Fruit fly (Drosophila melanogaster): ENCODE measurements around the gene CG1737.

CG1737 gene

DNA sequence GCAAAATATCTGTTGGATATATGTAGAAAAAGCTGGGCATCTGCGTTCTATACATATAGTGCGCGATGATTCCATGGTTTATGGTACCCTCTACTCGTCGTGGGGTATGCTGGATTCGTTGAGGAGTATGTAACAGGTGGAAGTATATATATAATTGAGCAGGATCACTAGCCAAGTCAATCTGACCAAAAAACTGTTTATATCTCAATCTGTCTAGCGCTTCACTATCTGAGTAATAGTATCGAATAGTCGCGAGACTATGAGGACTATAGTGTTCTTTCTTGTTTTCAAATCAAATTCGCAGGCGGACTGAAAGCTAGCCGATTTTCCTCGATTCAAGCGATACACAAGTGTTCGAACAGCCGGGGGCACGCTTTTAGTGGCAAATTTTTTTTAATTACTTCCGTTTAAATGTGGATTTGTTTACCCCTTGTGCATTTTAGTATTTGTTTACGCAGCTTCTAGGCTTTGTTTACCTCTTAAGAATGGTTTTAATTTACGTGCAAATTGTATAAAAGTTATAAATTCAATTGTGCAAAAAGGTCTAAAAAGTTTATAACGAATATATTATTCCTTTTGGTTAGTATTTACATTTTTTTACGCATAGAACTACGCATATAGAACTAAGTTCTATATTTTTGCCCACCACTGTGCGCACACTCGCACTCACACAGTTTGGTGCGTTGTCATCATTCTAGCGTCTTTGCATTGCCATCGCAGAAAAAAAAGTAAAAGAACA, 40.4 kb downstream of the CG1737 start (continued):
- TF ChIP-seq PHDP (tag; optimal IDR thresholded peaks at IDR 0.05): peak; percentile 77
- no peak for TF ChIP-seq CG4360 (GFP tag; IDR thresholded peaks at IDR 0.05)
- TF ChIP-seq CG4730 (GFP tag; IDR thresholded peaks at IDR 0.05): peak; percentile 71
- peak; percentile 85 for TF ChIP-seq CG7839 (tag; optimal IDR thresholded peaks at IDR 0.05)
- TF ChIP-seq Spps (tag; optimal IDR thresholded peaks at IDR 0.05): no peak
- peak; percentile 76 for TF ChIP-seq CG17361 (GFP tag; IDR thresholded peaks at IDR 0.05)
- TF ChIP-seq Hand (GFP tag; optimal IDR thresholded peaks at IDR 0.05): peak; percentile 61
- peak; percentile 57 for TF ChIP-seq CG4424 (GFP tag; optimal IDR thresholded peaks at IDR 0.05)
- peak; percentile 38; the same call in 1 of the 2 replicates for TF ChIP-seq Nf-YA (GFP tag; IDR thresholded peaks at IDR 0.05)
- TF ChIP-seq Camta (GFP tag; optimal IDR thresholded peaks at IDR 0.05): peak; percentile 70
- TF ChIP-seq GATAe (GFP tag; conservative IDR thresholded peaks at IDR 0.05): peak; percentile 50
- peak; percentile 49 for TF ChIP-seq CG6765 (GFP tag; optimal IDR thresholded peaks at IDR 0.05)
- TF ChIP-seq danr (GFP tag; IDR thresholded peaks at IDR 0.05): peak; percentile 43
- peak; percentile 81 for TF ChIP-seq CG10959 (GFP tag; IDR thresholded peaks at IDR 0.05)
- TF ChIP-seq BEAF-32 (GFP tag; optimal IDR thresholded peaks at IDR 0.05): no peak
- peak; percentile 20 for TF ChIP-seq CG31388 (GFP tag; optimal IDR thresholded peaks at IDR 0.05)
- no peak for TF ChIP-seq CG34224 (GFP tag; IDR thresholded peaks at IDR 0.05; ENCODE audit: partially characterized antibody)
- TF ChIP-seq CG18619 (GFP tag; optimal IDR thresholded peaks at IDR 0.05): peak; percentile 78
- TF ChIP-seq sna (GFP tag; IDR thresholded peaks at IDR 0.05; ENCODE audit: partially characterized antibody): no peak
- TF ChIP-seq CG11398 (GFP tag; optimal IDR thresholded peaks at IDR 0.05): peak; percentile 61
- no peak for TF ChIP-seq ac (GFP tag; optimal IDR thresholded peaks at IDR 0.05)
- peak; percentile 50 for TF ChIP-seq ewg (GFP tag; optimal IDR thresholded peaks at IDR 0.05)
- peak; percentile 60 for TF ChIP-seq Blimp-1 (GFP tag; optimal IDR thresholded peaks at IDR 0.05)
- TF ChIP-seq CG10979 (tag; optimal IDR thresholded peaks at IDR 0.05): peak; percentile 57
- TF ChIP-seq sob (GFP tag; IDR thresholded peaks at IDR 0.05): peak; percentile 90
- TF ChIP-seq en (GFP tag; optimal IDR thresholded peaks at IDR 0.05): peak; percentile 51
- peak; percentile 92 for TF ChIP-seq CG1603 (tag; optimal IDR thresholded peaks at IDR 0.05)
- TF ChIP-seq cad (GFP tag; optimal IDR thresholded peaks at IDR 0.05): no peak
- peak; percentile 79 for TF ChIP-seq CG6689 (GFP tag; IDR thresholded peaks at IDR 0.05)
- TF ChIP-seq Dek (tag; optimal IDR thresholded peaks at IDR 0.05): peak; percentile 50
- peak; percentile 62 for TF ChIP-seq onecut (GFP tag; IDR thresholded peaks at IDR 0.05)
- TF ChIP-seq CG1024 (GFP tag; IDR thresholded peaks at IDR 0.05): peak; percentile 65
- peak; percentile 74 for TF ChIP-seq Abd-B (GFP tag; optimal IDR thresholded peaks at IDR 0.05)
- TF ChIP-seq az2 (GFP tag; optimal IDR thresholded peaks at IDR 0.05): peak; percentile 73
- peak; percentile 72 for TF ChIP-seq CG16863 (GFP tag; optimal IDR thresholded peaks at IDR 0.05)
- TF ChIP-seq CG5953 (GFP tag; IDR thresholded peaks at IDR 0.05): peak; percentile 84
- TF ChIP-seq CG8944 (GFP tag; optimal IDR thresholded peaks at IDR 0.05): peak; percentile 55
- peak; percentile 63 for TF ChIP-seq maf-S (GFP tag; optimal IDR thresholded peaks at IDR 0.05)
- no peak for TF ChIP-seq zen2 (GFP tag; IDR thresholded peaks at IDR 0.05; ENCODE audit: partially characterized antibody)
- peak; percentile 86 for TF ChIP-seq sisA (GFP tag; IDR thresholded peaks at IDR 0.05)
- TF ChIP-seq CG8359 (GFP tag; optimal IDR thresholded peaks at IDR 0.05; ENCODE audit: borderline replicate concordance): peak; percentile 20
- no peak for TF ChIP-seq CG6791 (GFP tag; IDR thresholded peaks at IDR 0.05; ENCODE audit: partially characterized antibody)
- TF ChIP-seq CG17802 (tag; optimal IDR thresholded peaks at IDR 0.05): peak; percentile 47
- TF ChIP-seq CG17568 (GFP tag; optimal IDR thresholded peaks at IDR 0.05): peak; percentile 31
- TF ChIP-seq H15 (GFP tag; IDR thresholded peaks at IDR 0.05): peak; percentile 75; the same call in 2 of the 3 replicates
- peak; percentile 24 for TF ChIP-seq CG31365 (tag; optimal IDR thresholded peaks at IDR 0.05)
- no peak for TF ChIP-seq CG8478 (optimal IDR thresholded peaks at IDR 0.05)
- peak; percentile 41 for TF ChIP-seq kay (GFP tag; optimal IDR thresholded peaks at IDR 0.05)
- peak; percentile 70 for TF ChIP-seq CG10654 (GFP tag; optimal IDR thresholded peaks at IDR 0.05)
